Fruit fly (Drosophila melanogaster) Kc167 (cell line): ENCODE measurements around the gene CG1324.

Experiments
- Myc ChIP-seq: fragments of >200 bp; optimal IDR thresholded peaks from 2 replicates; lab custom pipeline; 2017; ENCODE audit warnings: missing external identifiers
- Sin3A ChIP-seq: fragments of >200 bp; optimal IDR thresholded peaks from 2 replicates; lab custom pipeline; 2018; ENCODE audit warnings: missing external identifiers
- h ChIP-seq: fragments of >200 bp; optimal IDR thresholded peaks from 3 replicates; lab custom pipeline; 2018; ENCODE audit warnings: missing external identifiers
- insv ChIP-seq: fragments of >200 bp; optimal IDR thresholded peaks from 3 replicates; lab custom pipeline; 2018; ENCODE audit warnings: missing external identifiers
- psq ChIP-seq: fragments of >200 bp; optimal IDR thresholded peaks from 2 replicates; lab custom pipeline; 2017; ENCODE audit warnings: missing external identifiers
- ttk ChIP-seq: sonication (Bioruptor generic); optimal IDR thresholded peaks from 2 replicates; lab custom pipeline; 2017; ENCODE audit warnings: missing external identifiers

CG1324 gene

DNA sequence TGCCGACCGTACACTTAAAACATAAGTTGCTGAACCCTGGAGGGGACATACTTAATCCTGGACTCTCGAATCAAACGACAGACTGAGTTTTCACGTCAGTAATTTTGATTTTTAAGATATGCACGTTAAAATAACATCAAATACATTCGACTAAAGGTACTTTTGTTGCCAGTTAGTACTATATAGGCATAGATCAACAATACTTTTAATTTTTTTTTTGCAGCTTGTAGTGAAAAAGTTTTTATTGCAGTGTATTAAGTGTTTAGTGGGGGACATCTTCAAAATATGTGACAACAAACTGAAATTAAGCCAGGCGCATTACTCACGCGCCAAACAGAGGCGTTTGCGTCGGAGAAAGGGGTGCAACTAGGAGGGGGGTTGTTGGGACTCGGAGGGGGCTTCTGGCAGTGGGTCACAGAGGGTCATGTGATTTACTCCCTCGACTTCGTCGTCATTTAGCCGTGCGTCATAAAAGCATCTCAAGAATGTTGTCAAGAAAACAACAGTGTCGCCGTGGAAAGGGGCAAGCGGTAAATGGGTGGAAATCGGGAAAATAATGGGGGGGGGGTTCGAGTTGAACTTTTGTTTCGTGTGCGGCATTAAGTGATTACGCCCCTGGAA, 13.9 kb downstream of the CG1324 start:
- TF ChIP-seq psq: no peak
- no peak for TF ChIP-seq insv (lab: Kevin White, UChicago)
- TF ChIP-seq ttk: no peak

DNA sequence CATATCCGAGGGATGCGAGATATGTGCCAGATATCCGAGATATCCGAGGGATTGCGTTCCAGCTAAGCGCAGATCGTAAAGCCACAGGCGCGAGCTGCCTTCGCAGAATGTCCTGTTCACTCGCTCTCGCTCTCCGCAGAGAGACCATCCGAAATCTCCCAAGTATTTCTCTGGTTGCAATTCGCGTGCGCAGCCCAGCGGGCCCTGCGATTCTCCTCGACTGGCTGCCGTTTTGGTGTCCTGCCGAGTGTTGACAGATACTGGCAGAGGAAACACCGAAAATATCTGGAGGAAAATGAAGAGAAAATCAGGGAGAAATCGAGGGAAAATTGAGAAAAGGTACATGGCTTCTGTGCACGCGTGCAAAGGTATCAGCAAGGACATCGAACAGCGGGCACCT, 18.3 kb downstream of the CG1324 start:
- TF ChIP-seq insv (lab: Kevin White, UChicago) (no peak), Myc (lab: Kevin White, UChicago) (no peak), Sin3A (lab: Kevin White, UChicago) (no peak), h (lab: Kevin White, UChicago) (no peak), psq (no peak), ttk (no peak)

DNA sequence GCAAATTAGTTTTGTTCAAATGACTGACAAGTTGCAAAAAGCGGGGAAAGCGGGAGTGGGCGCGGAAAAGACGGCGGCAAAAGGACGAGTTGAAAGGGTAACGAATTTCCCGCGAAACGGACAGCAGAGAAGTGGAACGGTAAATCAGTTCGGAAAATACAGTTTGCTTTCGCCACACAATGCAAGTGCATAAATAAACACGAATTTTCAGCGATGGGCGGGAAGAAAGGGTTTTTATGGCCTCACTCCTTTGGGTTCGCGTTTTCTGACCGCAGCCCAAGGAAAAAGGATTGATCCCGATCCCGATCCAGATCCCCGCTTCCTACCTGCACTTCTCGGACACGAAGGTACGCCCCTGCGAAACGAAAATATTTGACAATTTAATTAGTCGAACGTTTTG, 22.4 kb downstream of the CG1324 start:
- TF ChIP-seq Sin3A (lab: Kevin White, UChicago) (no peak), ttk (no peak), psq (no peak), Myc (lab: Kevin White, UChicago) (no peak), insv (lab: Kevin White, UChicago) (no peak), h (lab: Kevin White, UChicago) (no peak)

- TF ChIP-seq h (lab: Kevin White, UChicago): no peak
- no peak for TF ChIP-seq ttk
- no peak for TF ChIP-seq insv (lab: Kevin White, UChicago)
- no peak for TF ChIP-seq Myc (lab: Kevin White, UChicago)
- TF ChIP-seq Sin3A (lab: Kevin White, UChicago): no peak
- TF ChIP-seq psq: no peak
Observed at dm6 chrX:20709682-20710081, 26.1 kb downstream of the CG1324 start.

DNA sequence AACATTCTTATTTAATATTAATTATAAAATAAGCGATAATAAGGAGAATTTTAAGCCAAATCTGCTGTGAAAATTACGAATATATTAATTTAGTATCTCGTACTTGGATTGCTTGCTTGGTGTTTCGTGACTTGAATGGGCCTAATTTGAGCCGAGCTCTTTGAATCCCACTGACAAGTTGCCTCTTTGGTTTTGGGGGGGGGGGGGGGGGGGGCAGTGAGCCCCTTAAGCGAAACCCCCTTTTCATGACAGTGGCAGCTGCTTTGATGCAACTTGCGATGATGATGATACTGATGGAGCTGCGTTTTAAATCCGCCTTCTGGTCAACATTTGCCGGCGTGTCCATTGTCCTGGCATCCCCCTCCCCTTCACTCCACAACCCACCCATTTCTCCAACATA, 31.4 kb downstream of the CG1324 start:
- TF ChIP-seq ttk (no peak), insv (lab: Kevin White, UChicago) (no peak), Myc (lab: Kevin White, UChicago) (no peak), h (lab: Kevin White, UChicago) (no peak), Sin3A (lab: Kevin White, UChicago) (no peak), psq (no peak)

- no peak for TF ChIP-seq Myc (lab: Kevin White, UChicago)
- TF ChIP-seq insv (lab: Kevin White, UChicago): no peak
- no peak for TF ChIP-seq psq
- TF ChIP-seq ttk: no peak
- TF ChIP-seq Sin3A (lab: Kevin White, UChicago): no peak
- TF ChIP-seq h (lab: Kevin White, UChicago): no peak
Observed at dm6 chrX:20702904-20703303, 32.9 kb downstream of the CG1324 start.

- TF ChIP-seq h (lab: Kevin White, UChicago): no peak
- no peak for TF ChIP-seq Sin3A (lab: Kevin White, UChicago)
- TF ChIP-seq Myc (lab: Kevin White, UChicago): no peak
- TF ChIP-seq insv (lab: Kevin White, UChicago): no peak
- TF ChIP-seq psq: no peak
- no peak for TF ChIP-seq ttk
Observed at dm6 chrX:20693814-20694452, 41.8 kb downstream of the CG1324 start.

- no peak for TF ChIP-seq Sin3A (lab: Kevin White, UChicago)
- TF ChIP-seq ttk: no peak
- TF ChIP-seq insv (lab: Kevin White, UChicago): no peak
- TF ChIP-seq Myc (lab: Kevin White, UChicago): no peak
- TF ChIP-seq h (lab: Kevin White, UChicago): no peak
- TF ChIP-seq psq: no peak
Observed at dm6 chrX:20691213-20691612, 44.5 kb downstream of the CG1324 start.

DNA sequence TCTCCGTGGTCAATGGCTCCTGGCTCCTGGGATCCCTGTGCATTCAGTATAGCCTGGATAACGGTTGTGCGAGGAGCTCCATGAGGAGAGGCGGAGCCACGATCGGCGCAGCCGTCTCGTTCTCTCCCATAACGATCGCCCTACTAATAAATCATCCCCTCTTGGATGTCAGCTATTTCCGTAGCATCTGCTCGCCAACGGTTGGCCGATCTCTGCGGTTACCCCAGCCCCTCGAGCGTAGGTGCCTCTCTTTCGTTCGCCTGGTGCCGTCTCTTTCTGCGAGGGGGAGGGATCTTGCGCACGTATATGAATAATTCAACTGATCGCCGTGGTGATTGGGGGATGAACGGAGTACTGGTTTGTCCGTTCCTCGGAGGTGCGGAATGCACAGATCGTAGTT, 45.3 kb downstream of the CG1324 start, which contains the start of gene run:
run (plus strand) TSS at position 217 of the 400 bp plus-strand sequence.
- no peak for TF ChIP-seq Sin3A (lab: Kevin White, UChicago)

- no peak for TF ChIP-seq psq
- no peak for TF ChIP-seq Myc (lab: Kevin White, UChicago)
- no peak for TF ChIP-seq insv (lab: Kevin White, UChicago)
- TF ChIP-seq Sin3A (lab: Kevin White, UChicago): no peak
- TF ChIP-seq h (lab: Kevin White, UChicago): no peak
- TF ChIP-seq ttk: no peak
Observed at dm6 chrX:20689504-20689903, 46.3 kb downstream of the CG1324 start.

DNA sequence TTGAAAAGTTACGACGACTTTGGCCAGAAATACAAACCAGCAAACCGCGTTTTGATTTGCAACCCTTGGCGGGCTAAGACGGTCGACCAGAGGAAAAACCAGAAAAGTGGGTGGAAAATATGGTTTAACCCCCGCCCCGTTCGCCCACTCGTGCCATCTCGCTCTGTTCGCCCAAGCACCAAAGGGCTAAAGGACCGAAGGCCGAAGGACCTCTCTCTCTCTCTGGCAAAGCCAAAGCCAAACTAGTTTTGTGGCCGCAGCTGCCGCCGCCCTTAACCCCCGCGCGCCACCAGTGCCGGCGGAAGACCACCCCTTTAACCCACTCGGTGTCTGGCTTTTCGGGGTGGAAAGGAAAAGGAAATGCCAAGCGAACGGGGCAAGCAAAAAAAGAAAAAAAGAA, 48.5 kb downstream of the CG1324 start:
- TF ChIP-seq insv (lab: Kevin White, UChicago) (no peak), Sin3A (lab: Kevin White, UChicago) (no peak), ttk (no peak), psq (no peak)
